Worm (Caenorhabditis elegans): ENCODE data around the gene srw-12.

srw-12 gene

ce11 chrV:15241259-15241658 is 2.8 kb upstream of the srw-12 start, which contains the start of gene chil-12:
Gene chil-12 (plus strand): TSS chrV:15241559.
- TF ChIP-seq Y53F4B.3 (GFP tag; IDR thresholded peaks at IDR 0.05) (no peak), F22D6.2 (tag; optimal IDR thresholded peaks at IDR 0.05) (no peak), K12H6.12 (tag; optimal IDR thresholded peaks at IDR 0.05) (no peak), dox-1 (GFP tag; IDR thresholded peaks at IDR 0.05) (no peak), ceh-27 (GFP tag; optimal IDR thresholded peaks at IDR 0.05) (no peak), egl-44 (GFP tag; IDR thresholded peaks at IDR 0.05) (no peak), ceh-79 (tag; optimal IDR thresholded peaks at IDR 0.05) (no peak), F23B12.7 (tag; optimal IDR thresholded peaks at IDR 0.05; ENCODE audit: insufficient read depth) (no peak), nfyb-1 (GFP tag; IDR thresholded peaks at IDR 0.05) (no peak), dpl-1 (GFP tag; optimal IDR thresholded peaks at IDR 0.05) (no peak), hlh-26 (GFP tag; conservative IDR thresholded peaks at IDR 0.05) (no peak), Y95B8A.8 (GFP tag; IDR thresholded peaks at IDR 0.05) (no peak), Y67H2A.10 (GFP tag; conservative IDR thresholded peaks at IDR 0.05) (no peak), fkh-3 (tag; optimal IDR thresholded peaks at IDR 0.05) (no peak), ztf-22 (GFP tag; optimal IDR thresholded peaks at IDR 0.05) (no peak), tbp1 (GFP tag; optimal IDR thresholded peaks at IDR 0.05) (no peak), C06A6.2 (GFP tag; conservative IDR thresholded peaks at IDR 0.05) (no peak)

- no peak for TF ChIP-seq tbx-9 (tag; optimal IDR thresholded peaks at IDR 0.05; ENCODE audit: borderline replicate concordance)
- TF ChIP-seq ceh-40 (GFP tag; IDR thresholded peaks at IDR 0.05), result no peak
- no peak for TF ChIP-seq nhr-27 (tag; optimal IDR thresholded peaks at IDR 0.05)
- no peak for TF ChIP-seq hmg-1.2 (GFP tag; IDR thresholded peaks at IDR 0.05)
- no peak for TF ChIP-seq let-526 (GFP tag; IDR thresholded peaks at IDR 0.05)
- TF ChIP-seq fkh-3 (tag; optimal IDR thresholded peaks at IDR 0.05), result no peak
Measured at ce11 chrV:15240215-15240614, 1.8 kb upstream of the srw-12 start, which contains the start of gene srw-11. Gene srw-11 (minus strand): TSS chrV:15240315.

- TF ChIP-seq mel-28 (tag; optimal IDR thresholded peaks at IDR 0.05; ENCODE audit: borderline replicate concordance), result no peak
- TF ChIP-seq hrde-1 (tag; optimal IDR thresholded peaks at IDR 0.05; ENCODE audit: borderline replicate concordance), result no peak
- TF ChIP-seq ztf-18 (tag; optimal IDR thresholded peaks at IDR 0.05), result no peak
- TF ChIP-seq ccch-3 (GFP tag; optimal IDR thresholded peaks at IDR 0.05), result no peak
- no peak for TF ChIP-seq lir-1 (GFP tag; conservative IDR thresholded peaks at IDR 0.05)
- TF ChIP-seq sea-2 (GFP tag; IDR thresholded peaks at IDR 0.05), result no peak
- no peak for TF ChIP-seq B0336.3 (GFP tag; IDR thresholded peaks at IDR 0.05)
Measured at ce11 chrV:15235661-15236060, 2.8 kb downstream of the srw-12 start, which contains the start of gene nhr-164. Gene nhr-164 (minus strand): TSS chrV:15235761.

ce11 chrV:15232200-15232599 is 6.3 kb downstream of the srw-12 start, which contains the start of gene srw-13:
Gene srw-13 (plus strand): TSS chrV:15232500.
- TF ChIP-seq hlh-12 (tag; optimal IDR thresholded peaks at IDR 0.05), result no peak
- no peak for TF ChIP-seq K11D2.4 (GFP tag; IDR thresholded peaks at IDR 0.05)
- TF ChIP-seq F49E8.2 (tag; optimal IDR thresholded peaks at IDR 0.05; ENCODE audit: insufficient read depth), result no peak
- TF ChIP-seq B0035.1 (tag; optimal IDR thresholded peaks at IDR 0.05), result no peak
- TF ChIP-seq nhr-80 (tag; optimal IDR thresholded peaks at IDR 0.05), result no peak
- TF ChIP-seq mel-28 (tag; optimal IDR thresholded peaks at IDR 0.05; ENCODE audit: borderline replicate concordance), result no peak
- no peak for TF ChIP-seq ztf-28 (GFP tag; IDR thresholded peaks at IDR 0.05)
- no peak for TF ChIP-seq snpc-1.1 (tag; optimal IDR thresholded peaks at IDR 0.05; ENCODE audit: insufficient read depth)

Data from whole organism, young adult.